ENCODE assay signal across 1 fruit fly cellular context in genomic region chr2L:16888574-16889376, dm6.
TF ChIP-seq lines count a peak whose summit lies in the region.

No protein-coding gene starts in this region.

TF ChIP-seq in whole organism, embryonic, 481 proteins besides CTCF, POLR2A, EP300 and RAD21 (continued from another document):
- peak; percentile 95 for TF ChIP-seq onecut (GFP tag; IDR thresholded peaks at IDR 0.05; lab: Robert Waterston, UW)
- TF ChIP-seq cg (GFP tag; optimal IDR thresholded peaks at IDR 0.05; lab: Kevin White, UChicago) = peak; percentile 90
- no peak for TF ChIP-seq phol (tag; optimal IDR thresholded peaks at IDR 0.05; lab: Kevin White, UChicago)
- TF ChIP-seq CG14014 (GFP tag; IDR thresholded peaks at IDR 0.05; lab: Robert Waterston, UW) = 0 out of 2 replicates have a peak, but pooled peaks have one; percentile 8
- no peak for TF ChIP-seq br (optimal IDR thresholded peaks at IDR 0.05; lab: Kevin White, UChicago)
- no peak for TF ChIP-seq CG13624 (GFP tag; optimal IDR thresholded peaks at IDR 0.05; lab: Kevin White, UChicago)
- TF ChIP-seq MESR4 (GFP tag; optimal IDR thresholded peaks at IDR 0.05; lab: Kevin White, UChicago) = peak; percentile 86
- peak; percentile 45 for TF ChIP-seq exex (tag; optimal IDR thresholded peaks at IDR 0.05; lab: Kevin White, UChicago)
- peak; percentile 92 for TF ChIP-seq crol (GFP tag; IDR thresholded peaks at IDR 0.05; lab: Robert Waterston, UW)
- no peak for TF ChIP-seq pb (GFP tag; optimal IDR thresholded peaks at IDR 0.05; lab: Kevin White, UChicago)
- peak; percentile 64; the same call in 1 of the 4 replicates for TF ChIP-seq chinmo (GFP tag; IDR thresholded peaks at IDR 0.05; lab: Robert Waterston, UW; ENCODE audit: partially characterized antibody)
- TF ChIP-seq Hr78 (GFP tag; optimal IDR thresholded peaks at IDR 0.05; lab: Kevin White, UChicago) = peak in 1 of 2 experiments; percentile 90
